Comparison of ENCODE assay signal across 2 worm cellular contexts in genomic region chrX:9337832-9338231, ce11.
TF ChIP-seq lines count a peak whose summit lies in the region.

No protein-coding gene starts in this region.

TF ChIP-seq in whole organism, L1 larva, 84 proteins besides CTCF, POLR2A, EP300 and RAD21 (continued from another document):
- TF ChIP-seq unc-86 (tag; optimal IDR thresholded peaks at IDR 0.05; lab: Kevin White, UChicago), result peak; percentile 65
- no peak for TF ChIP-seq skn-1 (tag; optimal IDR thresholded peaks at IDR 0.05; lab: Kevin White, UChicago)
- peak; percentile 69 for TF ChIP-seq swsn-7 (tag; optimal IDR thresholded peaks at IDR 0.05; lab: Kevin White, UChicago)
- no peak for TF ChIP-seq dsc-1 (tag; optimal IDR thresholded peaks at IDR 0.05; lab: Kevin White, UChicago)
- TF ChIP-seq lin-14 (GFP tag; optimal IDR thresholded peaks at IDR 0.05; lab: Kevin White, UChicago), result peak; percentile 90
- TF ChIP-seq tbx-2 (tag; optimal IDR thresholded peaks at IDR 0.05; lab: Kevin White, UChicago), result peak; percentile 73
- peak; percentile 22 for TF ChIP-seq irx-1 (tag; optimal IDR thresholded peaks at IDR 0.05; lab: Kevin White, UChicago)
- peak; percentile 51 for TF ChIP-seq nhr-20 (tag; optimal IDR thresholded peaks at IDR 0.05; lab: Kevin White, UChicago)
- TF ChIP-seq nhr-90 (tag; optimal IDR thresholded peaks at IDR 0.05; lab: Kevin White, UChicago; ENCODE audit: poor library complexity), result peak; percentile 4
- no peak for TF ChIP-seq lin-15B (tag; optimal IDR thresholded peaks at IDR 0.05; lab: Kevin White, UChicago)
- peak; percentile 64 for TF ChIP-seq C16A3.4 (tag; optimal IDR thresholded peaks at IDR 0.05; lab: Kevin White, UChicago)
- TF ChIP-seq snu-23 (GFP tag; optimal IDR thresholded peaks at IDR 0.05; lab: Kevin White, UChicago), result peak; percentile 74
- no peak for TF ChIP-seq nhr-28 (tag; optimal IDR thresholded peaks at IDR 0.05; lab: Kevin White, UChicago)
- TF ChIP-seq efl-1 (optimal IDR thresholded peaks at IDR 0.05; lab: Kevin White, UChicago), result peak; percentile 35 to 56
- peak; percentile 32 to 61 for TF ChIP-seq efl-1 (GFP tag; optimal IDR thresholded peaks at IDR 0.05 in 1 of 2; lab: Kevin White, UChicago)
- TF ChIP-seq jun-1 (tag; optimal IDR thresholded peaks at IDR 0.05; lab: Kevin White, UChicago), result no peak
- TF ChIP-seq nhr-47 (tag; optimal IDR thresholded peaks at IDR 0.05; lab: Kevin White, UChicago), result peak; percentile 69
- TF ChIP-seq nhr-71 (tag; optimal IDR thresholded peaks at IDR 0.05; lab: Kevin White, UChicago), result peak; percentile 73
- TF ChIP-seq egl-13 (tag; optimal IDR thresholded peaks at IDR 0.05; lab: Kevin White, UChicago), result peak; percentile 14
- TF ChIP-seq fkh-10 (GFP tag; optimal IDR thresholded peaks at IDR 0.05; lab: Kevin White, UChicago), result peak; percentile 56
- peak in 1 of 6 experiments; percentile 19 for TF ChIP-seq elt-3 (tag; optimal IDR thresholded peaks at IDR 0.05; lab: Kevin White, UChicago)
- no peak for TF ChIP-seq lin-13 (GFP tag; optimal IDR thresholded peaks at IDR 0.05; lab: Kevin White, UChicago)
- peak; percentile 66 for TF ChIP-seq isw-1 (GFP tag; IDR thresholded peaks at IDR 0.05; lab: Robert Waterston, UW)
- TF ChIP-seq blmp-1 (tag; optimal IDR thresholded peaks at IDR 0.05; lab: Kevin White, UChicago), result peak; percentile 65
- TF ChIP-seq xbp-1 (tag; optimal IDR thresholded peaks at IDR 0.05; lab: Kevin White, UChicago), result peak; percentile 59
- TF ChIP-seq unc-30 (tag; optimal IDR thresholded peaks at IDR 0.05; lab: Kevin White, UChicago), result no peak
- peak; percentile 31 to 91 (median 48) for TF ChIP-seq ceh-82 (tag; optimal IDR thresholded peaks at IDR 0.05; lab: Kevin White, UChicago)
TF ChIP-seq in whole organism, L1 larva: peak in this region for 32.

TF ChIP-seq in whole organism, L3 larva, 47 proteins besides CTCF, POLR2A, EP300 and RAD21 (continued from another document):
- TF ChIP-seq lin-15B (tag; optimal IDR thresholded peaks at IDR 0.05; lab: Kevin White, UChicago), result peak; percentile 59
- TF ChIP-seq lin-39 (tag; optimal IDR thresholded peaks at IDR 0.05; lab: Kevin White, UChicago), result peak; percentile 83
